Fruit fly (Drosophila melanogaster) whole organism, prepupa: ENCODE results near the gene CG12560.
A peak's percentile ranks its signal among the peaks of the same experiment; 100 is the strongest.

Source experiments
- Hr39 ChIP-seq: fragments of 200-800 bp; sonication (Bioruptor generic); optimal IDR thresholded peaks from 2 replicates; lab custom pipeline; 2016; ENCODE audit warnings: missing biosample characterization, missing genetic modification characterization
- fd85E ChIP-seq: fragments of 200-800 bp; sonication (Bioruptor generic); optimal IDR thresholded peaks from 3 replicates; lab custom pipeline; 2016; ENCODE audit warnings: missing biosample characterization, missing genetic modification characterization
- spab ChIP-seq: fragments of 200-800 bp; sonication (Bioruptor generic); optimal IDR thresholded peaks from 2 replicates; lab custom pipeline; 2017; ENCODE audit warnings: missing biosample characterization, mild to moderate bottlenecking, missing genetic modification characterization, missing genetic modification reagents

dm6 chr2L:8000578-8001040 lies 8.7 kb downstream of the CG12560 start:
- peak; percentile 95 for TF ChIP-seq spab (GFP tag; lab: Kevin White, UChicago)
- TF ChIP-seq fd85E = peak; percentile 85
- peak; percentile 87 for TF ChIP-seq Hr39 (GFP tag; lab: Kevin White, UChicago)
